Worm (Caenorhabditis elegans) whole organism, L2 larva: Measurements from ENCODE around the gene twk-24.

Experiments used
- crh-2 ChIP-seq: sonication (generic microtip); optimal IDR thresholded peaks from 2 replicates; lab custom pipeline; 2017; ENCODE audit warnings: missing biosample characterization, missing genetic modification characterization
- elt-1 ChIP-seq: fragments of 150-350 bp; optimal IDR thresholded peaks from 2 replicates; lab custom pipeline; 2014; ENCODE audit warnings: missing biosample characterization, missing genetic modification characterization
- fos-1 ChIP-seq: fragments of 150-350 bp; optimal IDR thresholded peaks from 2 replicates; lab custom pipeline; 2014; ENCODE audit warnings: missing biosample characterization, missing genetic modification characterization
- lsy-2 ChIP-seq, 2 experiments: fragments of 150-350 bp in 1 of 2; sonication (generic microtip) in 1 of 2; optimal IDR thresholded peaks; 2 replicates each; lab custom pipeline; 2014 to 2017; ENCODE audit warnings: missing biosample characterization in 2 of 2, missing genetic modification characterization in 2 of 2
- skn-1 ChIP-seq: sonication (generic microtip); optimal IDR thresholded peaks from 2 replicates; lab custom pipeline; 2017; ENCODE audit warnings: missing biosample characterization, missing genetic modification characterization
- unc-39 ChIP-seq: fragments of 150-350 bp; optimal IDR thresholded peaks from 2 replicates; lab custom pipeline; 2014; ENCODE audit warnings: missing biosample characterization, missing genetic modification characterization
- unc-62 ChIP-seq: fragments of 150-350 bp; optimal IDR thresholded peaks from 2 replicates; lab custom pipeline; 2014; ENCODE audit warnings: missing biosample characterization, missing genetic modification reagents, missing genetic modification characterization

ce11 chrV:12233425-12233824, 35.7 kb downstream of the twk-24 start:
- TF ChIP-seq unc-62 (GFP tag; lab: Kevin White, UChicago) (no peak), skn-1 (tag; lab: Kevin White, UChicago) (no peak), lsy-2 (tag; optimal IDR thresholded peaks at IDR 0.05; lab: Kevin White, UChicago) (no peak), fos-1 (tag; lab: Kevin White, UChicago) (no peak), crh-2 (tag; lab: Kevin White, UChicago) (no peak), unc-39 (no peak), elt-1 (tag; lab: Kevin White, UChicago) (no peak)
